Fruit fly (Drosophila melanogaster) whole organism, prepupa: ENCODE data around the gene CG33796.

ENCODE experiments used
- Blimp-1 ChIP-seq: fragments of 200-800 bp; sonication (Bioruptor generic); optimal IDR thresholded peaks from 3 replicates; lab custom pipeline; 2017; ENCODE audit warnings: missing biosample characterization, missing genetic modification characterization, mild to moderate bottlenecking, moderate library complexity, missing genetic modification reagents
- CG10669 ChIP-seq: fragments of 200-800 bp; sonication (Bioruptor generic); optimal IDR thresholded peaks from 3 replicates; lab custom pipeline; 2018; ENCODE audit warnings: missing biosample characterization, mild to moderate bottlenecking, missing genetic modification characterization, moderate library complexity
- CG11294 ChIP-seq: fragments of 200-800 bp; sonication (Bioruptor generic); IDR thresholded peaks from 2 replicates; pipeline ENCODE4 v1.3.6; 2022; ENCODE audit warnings: missing biosample characterization, missing genetic modification characterization
- CG11762 ChIP-seq: fragments of 200-800 bp; sonication (Bioruptor generic); optimal IDR thresholded peaks from 3 replicates; lab custom pipeline; 2016; ENCODE audit warnings: missing biosample characterization, missing genetic modification characterization; ENCODE audit not compliant: insufficient read depth
- CG11902 ChIP-seq: fragments of 200-800 bp; sonication (Bioruptor generic); optimal IDR thresholded peaks from 3 replicates; lab custom pipeline; 2016; ENCODE audit warnings: missing biosample characterization, missing genetic modification characterization
- CG15336 ChIP-seq: fragments of 200-800 bp; sonication (Bioruptor generic); IDR thresholded peaks from 2 replicates; pipeline ENCODE4 v1.3.6; 2022; ENCODE audit warnings: missing biosample characterization, missing genetic modification characterization
- CG3032 ChIP-seq: fragments of 200-800 bp; optimal IDR thresholded peaks from 2 replicates; lab custom pipeline; 2019; ENCODE audit warnings: missing biosample characterization, mild to moderate bottlenecking, missing genetic modification characterization, moderate library complexity
- CG34406 ChIP-seq: fragments of 200-800 bp; sonication (Bioruptor generic); optimal IDR thresholded peaks from 3 replicates; lab custom pipeline; 2016; ENCODE audit warnings: missing biosample characterization, missing genetic modification characterization
- CG3919 ChIP-seq: fragments of 200-800 bp; sonication (Bioruptor generic); optimal IDR thresholded peaks from 3 replicates; lab custom pipeline; 2016; ENCODE audit warnings: missing biosample characterization, missing genetic modification characterization
- CG6163 ChIP-seq: fragments of 200-800 bp; sonication (Bioruptor generic); IDR thresholded peaks from 3 replicates; pipeline ENCODE4 v1.3.6; 2022; ENCODE audit warnings: missing biosample characterization, missing genetic modification characterization
- CG6276 ChIP-seq: fragments of 200-800 bp; sonication (Bioruptor generic); optimal IDR thresholded peaks from 2 replicates; lab custom pipeline; 2017; ENCODE audit warnings: missing biosample characterization, mild to moderate bottlenecking, missing genetic modification characterization
- CG6808 ChIP-seq: fragments of 200-800 bp; sonication (Bioruptor generic); optimal IDR thresholded peaks from 3 replicates; lab custom pipeline; 2017; ENCODE audit warnings: missing biosample characterization, missing genetic modification characterization, mild to moderate bottlenecking, moderate library complexity, missing genetic modification reagents
- CG6854 ChIP-seq: fragments of 200-800 bp; sonication (Bioruptor generic); optimal IDR thresholded peaks from 2 replicates; lab custom pipeline; 2017; ENCODE audit warnings: missing biosample characterization, mild to moderate bottlenecking, missing genetic modification characterization
- CG7368 ChIP-seq: fragments of 200-800 bp; sonication (Bioruptor generic); optimal IDR thresholded peaks from 3 replicates; lab custom pipeline; 2016; ENCODE audit warnings: missing biosample characterization, missing genetic modification characterization
- CG8119 ChIP-seq: fragments of 200-800 bp; sonication (Bioruptor generic); IDR thresholded peaks from 3 replicates; pipeline ENCODE4 v1.3.6; 2022; ENCODE audit warnings: missing biosample characterization, missing genetic modification characterization
- CG9139 ChIP-seq: fragments of 200-800 bp; sonication (Bioruptor generic); optimal IDR thresholded peaks from 3 replicates; lab custom pipeline; 2017; ENCODE audit warnings: missing biosample characterization, mild to moderate bottlenecking, missing genetic modification characterization
- Eip75B ChIP-seq: fragments of 200-800 bp; sonication (Bioruptor generic); optimal IDR thresholded peaks from 3 replicates; lab custom pipeline; 2016; ENCODE audit warnings: missing biosample characterization, missing genetic modification characterization
- Eip78C ChIP-seq: fragments of 200-800 bp; sonication (Bioruptor generic); peaks from one replicate; lab custom pipeline; 2016; ENCODE audit warnings: missing biosample characterization, missing genetic modification characterization
- Ets21C ChIP-seq: fragments of 200-800 bp; sonication (Bioruptor generic); optimal IDR thresholded peaks from 3 replicates; lab custom pipeline; 2016; ENCODE audit warnings: missing biosample characterization, missing genetic modification characterization
- Ets96B ChIP-seq: fragments of 200-800 bp; optimal IDR thresholded peaks from 2 replicates; lab custom pipeline; 2019; ENCODE audit warnings: missing biosample characterization, mild to moderate bottlenecking, missing genetic modification characterization, moderate library complexity
- Gug ChIP-seq: fragments of 200-800 bp; sonication (Bioruptor generic); IDR thresholded peaks from 2 replicates; pipeline ENCODE4 v1.3.6; 2022; ENCODE audit warnings: missing biosample characterization, missing genetic modification characterization
- Hr39 ChIP-seq: fragments of 200-800 bp; sonication (Bioruptor generic); optimal IDR thresholded peaks from 2 replicates; lab custom pipeline; 2016; ENCODE audit warnings: missing biosample characterization, missing genetic modification characterization
- Hr4 ChIP-seq: fragments of 200-800 bp; sonication (Bioruptor generic); optimal IDR thresholded peaks from 3 replicates; lab custom pipeline; 2016; ENCODE audit warnings: missing biosample characterization, missing genetic modification characterization
- OdsH ChIP-seq: fragments of 200-800 bp; sonication (Bioruptor generic); optimal IDR thresholded peaks from 3 replicates; lab custom pipeline; 2016; ENCODE audit warnings: missing biosample characterization, missing genetic modification characterization
- Sox102F ChIP-seq: fragments of 200-800 bp; sonication (Bioruptor generic); optimal IDR thresholded peaks from 2 replicates; lab custom pipeline; 2016; ENCODE audit warnings: missing biosample characterization, mild to moderate bottlenecking, missing genetic modification characterization
- Sox14 ChIP-seq: fragments of 200-800 bp; sonication (Bioruptor generic); optimal IDR thresholded peaks from 3 replicates; lab custom pipeline; 2016; ENCODE audit warnings: missing biosample characterization, missing genetic modification characterization
- Sox15 ChIP-seq: fragments of 200-800 bp; sonication (Bioruptor generic); optimal IDR thresholded peaks from 3 replicates; lab custom pipeline; 2016; ENCODE audit warnings: missing biosample characterization, missing genetic modification characterization
- dac ChIP-seq: fragments of 200-800 bp; sonication (Bioruptor generic); optimal IDR thresholded peaks from 2 replicates; lab custom pipeline; 2017; ENCODE audit warnings: missing biosample characterization, mild to moderate bottlenecking, missing genetic modification characterization
- dsx ChIP-seq: fragments of 200-800 bp; optimal IDR thresholded peaks from 3 replicates; lab custom pipeline; 2019; ENCODE audit warnings: missing biosample characterization, mild to moderate bottlenecking, missing genetic modification characterization, moderate library complexity; ENCODE audit not compliant: poor library complexity, severe bottlenecking
- esn ChIP-seq: fragments of 200-800 bp; sonication (Bioruptor generic); optimal IDR thresholded peaks from 2 replicates; lab custom pipeline; 2016; ENCODE audit warnings: missing biosample characterization, mild to moderate bottlenecking, missing genetic modification characterization, moderate library complexity
- fd59A ChIP-seq: fragments of 200-800 bp; sonication (Bioruptor generic); optimal IDR thresholded peaks from 2 replicates; lab custom pipeline; 2017; ENCODE audit warnings: missing biosample characterization, mild to moderate bottlenecking, missing genetic modification characterization, missing genetic modification reagents
- fd85E ChIP-seq: fragments of 200-800 bp; sonication (Bioruptor generic); optimal IDR thresholded peaks from 3 replicates; lab custom pipeline; 2016; ENCODE audit warnings: missing biosample characterization, missing genetic modification characterization
- fkh ChIP-seq: fragments of 200-800 bp; sonication (Bioruptor generic); optimal IDR thresholded peaks from 3 replicates; lab custom pipeline; 2017; ENCODE audit warnings: missing biosample characterization, mild to moderate bottlenecking, missing genetic modification characterization, moderate library complexity
- lz ChIP-seq: fragments of 200-800 bp; sonication (Bioruptor generic); optimal IDR thresholded peaks from 3 replicates; lab custom pipeline; 2016; ENCODE audit warnings: missing biosample characterization, missing genetic modification characterization
- pdm3 ChIP-seq: fragments of 200-800 bp; sonication (Bioruptor generic); optimal IDR thresholded peaks from 3 replicates; lab custom pipeline; 2016; ENCODE audit warnings: missing biosample characterization, missing genetic modification characterization
- svp ChIP-seq: fragments of 200-800 bp; sonication (Bioruptor generic); peaks from one replicate; lab custom pipeline; 2016; ENCODE audit warnings: missing biosample characterization, missing genetic modification characterization
- topi ChIP-seq: fragments of 200-800 bp; sonication (Bioruptor generic); optimal IDR thresholded peaks from 3 replicates; lab custom pipeline; 2016; ENCODE audit warnings: missing biosample characterization, missing genetic modification characterization
- vri ChIP-seq: fragments of 200-800 bp; sonication (Bioruptor generic); optimal IDR thresholded peaks from 3 replicates; lab custom pipeline; 2016; ENCODE audit warnings: missing biosample characterization, mild to moderate bottlenecking, missing genetic modification characterization

CG33796 gene

DNA sequence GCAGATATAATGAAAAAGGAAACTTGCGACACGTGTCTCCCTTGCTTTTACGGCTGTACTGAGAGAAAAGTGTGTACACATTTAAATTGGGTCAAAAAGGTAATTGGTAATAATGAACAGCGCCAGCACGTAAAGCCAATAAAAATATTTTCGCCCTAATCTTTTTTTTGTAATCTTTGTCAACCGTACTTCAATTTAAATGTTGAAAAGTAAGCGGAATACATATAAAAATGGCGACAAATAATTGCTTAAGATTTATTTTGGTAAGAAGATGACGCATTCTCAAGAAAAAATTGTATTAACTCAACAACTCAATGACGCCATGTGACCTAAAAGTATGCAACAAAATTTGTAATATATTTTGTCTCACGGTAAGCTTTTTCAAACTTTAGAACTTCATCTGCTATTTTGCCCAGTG, 22.1 kb downstream of the CG33796 start (continued):
- TF ChIP-seq CG15336 (GFP tag; lab: Robert Waterston, UW) (peak; percentile 54), svp (GFP tag; lab: Kevin White, UChicago) (no peak), Sox14 (GFP tag; lab: Kevin White, UChicago) (peak; percentile 36), CG6854 (no peak), CG7368 (GFP tag; lab: Kevin White, UChicago) (peak; percentile 20), Gug (GFP tag; lab: Robert Waterston, UW) (no peak), Eip78C (GFP tag; lab: Kevin White, UChicago) (peak; percentile 87), CG10669 (GFP tag; lab: Kevin White, UChicago) (peak; percentile 39), fkh (GFP tag; lab: Kevin White, UChicago) (no peak), Sox15 (GFP tag; lab: Kevin White, UChicago) (peak; percentile 15), Sox102F (GFP tag; lab: Kevin White, UChicago) (peak; percentile 42), Hr39 (GFP tag; lab: Kevin White, UChicago) (peak; percentile 21), OdsH (GFP tag; lab: Kevin White, UChicago) (peak; percentile 36), dac (peak; percentile 8), fd85E (no peak), Ets96B (peak; percentile 40), CG11294 (GFP tag; lab: Robert Waterston, UW) (no peak), CG34406 (peak; percentile 24), CG11902 (peak; percentile 29), pdm3 (GFP tag; lab: Kevin White, UChicago) (peak; percentile 31), esn (GFP tag; lab: Kevin White, UChicago) (peak; percentile 56), CG9139 (GFP tag; lab: Kevin White, UChicago) (no peak), topi (peak; percentile 44), Blimp-1 (no peak), CG3919 (GFP tag; lab: Kevin White, UChicago) (peak; percentile 49), lz (peak; percentile 50), Hr4 (GFP tag; lab: Kevin White, UChicago) (peak; percentile 36), CG3032 (tag; lab: Kevin White, UChicago) (peak; percentile 45), CG11762 (GFP tag; lab: Kevin White, UChicago) (peak; percentile 61), CG6163 (GFP tag; lab: Robert Waterston, UW) (no peak), dsx (GFP tag; lab: Kevin White, UChicago) (no peak), fd59A (peak; percentile 21), CG8119 (GFP tag; lab: Robert Waterston, UW) (0 out of 3 replicates have a peak, but pooled peaks have one; percentile 10), Ets21C (GFP tag; lab: Kevin White, UChicago) (peak; percentile 31), vri (GFP tag; lab: Kevin White, UChicago) (no peak), Eip75B (GFP tag; lab: Kevin White, UChicago) (peak; percentile 64), CG6808 (GFP tag; lab: Kevin White, UChicago) (peak; percentile 46)

DNA sequence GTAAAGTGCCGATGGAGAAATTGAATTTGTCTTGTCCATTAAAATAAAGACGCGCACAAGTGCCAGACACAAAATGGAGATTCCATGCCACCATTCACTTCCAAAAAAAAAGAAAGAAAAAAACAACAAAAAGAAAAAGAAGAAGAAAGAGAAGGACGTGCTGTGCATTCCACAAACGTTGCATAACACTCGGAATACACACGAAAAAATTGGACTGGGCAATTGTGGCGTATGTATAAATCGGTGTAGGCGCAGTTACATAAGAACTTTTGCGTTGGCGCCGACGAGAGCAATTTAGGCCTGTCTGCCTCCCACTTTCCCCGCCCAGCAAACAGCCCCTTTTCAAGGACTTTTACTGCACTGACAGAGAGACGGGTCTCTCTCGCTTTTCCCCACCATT, 22.6 kb downstream of the CG33796 start:
- peak; percentile 58 for TF ChIP-seq vri (GFP tag; lab: Kevin White, UChicago)
- 0 out of 3 replicates have a peak, but pooled peaks have one; percentile 7 for TF ChIP-seq CG6163 (GFP tag; lab: Robert Waterston, UW)
- no peak for TF ChIP-seq Sox14 (GFP tag; lab: Kevin White, UChicago)

DNA sequence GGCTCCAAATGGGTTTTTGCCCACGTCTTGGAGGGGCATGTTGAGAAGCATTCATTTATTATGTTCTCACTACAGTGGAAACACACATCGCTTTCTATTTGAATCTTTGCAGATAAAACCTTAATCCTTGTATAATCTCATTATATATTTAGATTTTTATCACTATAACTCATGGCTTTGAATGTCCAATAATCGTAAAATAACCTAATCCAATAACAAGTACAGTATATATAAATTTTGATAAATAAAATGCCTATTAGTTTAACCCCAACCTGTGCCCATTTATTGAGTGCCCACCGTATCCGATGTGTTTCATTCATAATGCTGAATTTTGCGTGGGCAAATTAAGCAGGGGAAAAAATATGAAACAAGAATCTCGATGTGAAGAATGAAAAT, 23.4 kb downstream of the CG33796 start:
- peak; percentile 5 for TF ChIP-seq Hr4 (GFP tag; lab: Kevin White, UChicago)
- no peak for TF ChIP-seq CG10669 (GFP tag; lab: Kevin White, UChicago)
- no peak for TF ChIP-seq CG8119 (GFP tag; lab: Robert Waterston, UW)
- TF ChIP-seq OdsH (GFP tag; lab: Kevin White, UChicago) = no peak
- peak; percentile 75 for TF ChIP-seq Eip78C (GFP tag; lab: Kevin White, UChicago)
- TF ChIP-seq CG6276 = no peak
- no peak for TF ChIP-seq Ets21C (GFP tag; lab: Kevin White, UChicago)
